Worm (Caenorhabditis elegans) whole organism, L4 larva: Measurements from ENCODE around the gene nlp-51.

Experiments used
- F37D6.2 ChIP-seq: sonication (generic microtip); optimal IDR thresholded peaks from 2 replicates; lab custom pipeline; 2016; ENCODE audit warnings: mild to moderate bottlenecking, missing genetic modification characterization, missing compliant biosample characterization
- F44E2.7 ChIP-seq: fragments of 200-800 bp; sonication (Bioruptor generic); IDR thresholded peaks from 2 replicates; pipeline ENCODE4 v2.1.2; 2022; ENCODE audit warnings: missing genetic modification characterization, missing compliant biosample characterization
- R02D3.7 ChIP-seq: fragments of 150-350 bp; sonication (generic microtip); optimal IDR thresholded peaks from 3 replicates; lab custom pipeline; 2014; ENCODE audit warnings: missing biosample characterization, missing genetic modification characterization
- T26A8.4 ChIP-seq: fragments of 200-800 bp; sonication (Bioruptor generic); IDR thresholded peaks from 2 replicates; pipeline ENCODE4 v1.3.6; 2022; ENCODE audit warnings: missing genetic modification characterization, missing compliant biosample characterization
- Y48G9A.11 ChIP-seq: fragments of 200-800 bp; sonication (Bioruptor generic); IDR thresholded peaks from 2 replicates; pipeline ENCODE4 v1.3.6; 2022; ENCODE audit warnings: missing genetic modification reagents, missing genetic modification characterization, missing compliant biosample characterization
- ZK337.2 ChIP-seq: fragments of 200-800 bp; sonication (Bioruptor generic); IDR thresholded peaks from 2 replicates; pipeline ENCODE4 v1.3.6; 2022; ENCODE audit warnings: missing genetic modification reagents, missing genetic modification characterization, missing compliant biosample characterization
- ama-1 ChIP-seq: fragments of 150-350 bp; optimal IDR thresholded peaks from 2 replicates; lab custom pipeline; 2014; ENCODE audit warnings: inconsistent platforms, mixed read lengths
- ceh-20 ChIP-seq: fragments of 200-800 bp; sonication (Bioruptor generic); IDR thresholded peaks from 2 replicates; pipeline ENCODE4 v1.3.6; 2022; ENCODE audit warnings: missing genetic modification reagents, missing genetic modification characterization, missing compliant biosample characterization
- daf-12 ChIP-seq: fragments of 150-350 bp; optimal IDR thresholded peaks from 2 replicates; lab custom pipeline; 2014; ENCODE audit warnings: missing biosample characterization, missing genetic modification reagents, missing genetic modification characterization
- daf-19 ChIP-seq: fragments of 200-800 bp; sonication (Bioruptor generic); conservative IDR thresholded peaks from 2 replicates; pipeline ENCODE4 v1.3.6; 2022; ENCODE audit warnings: missing genetic modification characterization, missing compliant biosample characterization
- daf-8 ChIP-seq: fragments of 200-800 bp; sonication (Bioruptor generic); IDR thresholded peaks from 2 replicates; pipeline ENCODE4 v1.3.6; 2022; ENCODE audit warnings: missing genetic modification characterization, missing compliant biosample characterization
- dmd-9 ChIP-seq: fragments of 200-800 bp; sonication (Bioruptor generic); IDR thresholded peaks from 2 replicates; pipeline ENCODE4 v1.3.6; 2022; ENCODE audit warnings: missing genetic modification reagents, missing genetic modification characterization, missing compliant biosample characterization
- duxl-1 ChIP-seq: sonication (generic microtip); optimal IDR thresholded peaks from 2 replicates; lab custom pipeline; 2016; ENCODE audit warnings: mild to moderate bottlenecking, missing genetic modification characterization, moderate library complexity, missing compliant biosample characterization; ENCODE audit not compliant: poor library complexity
- egl-27 ChIP-seq: sonication (generic microtip); optimal IDR thresholded peaks from 3 replicates; lab custom pipeline; 2017; ENCODE audit warnings: missing biosample characterization, missing genetic modification reagents, missing genetic modification characterization
- fkh-10 ChIP-seq: fragments of 150-350 bp; optimal IDR thresholded peaks from 2 replicates; lab custom pipeline; 2014; ENCODE audit warnings: missing biosample characterization, missing genetic modification reagents, missing genetic modification characterization
- hif-1 ChIP-seq, 2 experiments: sonication (generic microtip); optimal IDR thresholded peaks; 2 replicates each; lab custom pipeline; 2016 to 2017; ENCODE audit warnings: missing compliant biosample characterization in 2 of 2, missing genetic modification characterization in 2 of 2, missing genetic modification reagents in 2 of 2, missing genotype in 2 of 2, mild to moderate bottlenecking in 1 of 2
- hlh-30 ChIP-seq: sonication (generic microtip); optimal IDR thresholded peaks from 2 replicates; lab custom pipeline; 2017; ENCODE audit warnings: antibody characterized with exemption, mild to moderate bottlenecking, missing genetic modification characterization, missing compliant biosample characterization; ENCODE audit not compliant: insufficient read depth
- lir-3 ChIP-seq: sonication (generic microtip); optimal IDR thresholded peaks from 2 replicates; lab custom pipeline; 2016; ENCODE audit warnings: mild to moderate bottlenecking, missing genetic modification characterization, missing compliant biosample characterization
- nhr-10 ChIP-seq: fragments of 150-350 bp; optimal IDR thresholded peaks from 2 replicates; lab custom pipeline; 2014; ENCODE audit warnings: missing biosample characterization, missing genetic modification characterization
- nhr-237 ChIP-seq: sonication (generic microtip); optimal IDR thresholded peaks from 2 replicates; lab custom pipeline; 2017; ENCODE audit warnings: missing biosample characterization, missing genetic modification characterization
- nhr-25 ChIP-seq: sonication (generic microtip); optimal IDR thresholded peaks from 2 replicates; lab custom pipeline; 2017; ENCODE audit warnings: missing genetic modification characterization, mild to moderate bottlenecking, missing compliant biosample characterization, antibody characterized with exemption, moderate library complexity, borderline replicate concordance; ENCODE audit not compliant: insufficient read depth
- nhr-6 ChIP-seq: fragments of 150-350 bp; optimal IDR thresholded peaks from 2 replicates; lab custom pipeline; 2014; ENCODE audit warnings: missing biosample characterization, missing genetic modification characterization
- php-3 ChIP-seq: fragments of 200-800 bp; sonication (Bioruptor generic); IDR thresholded peaks from 2 replicates; pipeline ENCODE4 v1.3.6; 2022; ENCODE audit warnings: missing genetic modification reagents, missing genetic modification characterization, missing compliant biosample characterization
- sdz-12 ChIP-seq: fragments of 200-800 bp; sonication (Bioruptor generic); optimal IDR thresholded peaks from 2 replicates; lab custom pipeline; 2018; ENCODE audit warnings: mild to moderate bottlenecking, missing genetic modification characterization, missing compliant biosample characterization
- set-16 ChIP-seq: fragments of 200-800 bp; sonication (Bioruptor generic); IDR thresholded peaks from 2 replicates; pipeline ENCODE4 v1.3.6; 2022; ENCODE audit warnings: missing genetic modification reagents, missing genetic modification characterization, missing compliant biosample characterization
- tra-1 ChIP-seq: fragments of 200-800 bp; sonication (Bioruptor generic); IDR thresholded peaks from 2 replicates; pipeline ENCODE4 v1.3.6; 2022; ENCODE audit warnings: missing genetic modification reagents, missing genetic modification characterization, missing compliant biosample characterization
- unc-39 ChIP-seq: sonication (generic microtip); optimal IDR thresholded peaks from 2 replicates; lab custom pipeline; 2017; ENCODE audit warnings: missing biosample characterization, missing genetic modification characterization
- unc-62 ChIP-seq, 3 experiments: fragments of 150-350 bp in 1 of 3; sonication (generic microtip); optimal IDR thresholded peaks in 2 of 3; peaks in 1 of 3; 1 replicate in 1 of 3; 2 replicates in 2 of 3; lab custom pipeline; 2014 to 2017; ENCODE audit warnings: missing biosample characterization in 3 of 3, missing genetic modification characterization in 3 of 3, missing genetic modification reagents in 3 of 3, missing genotype in 1 of 3
- vab-7 ChIP-seq: fragments of 200-800 bp; sonication (Bioruptor generic); IDR thresholded peaks from 2 replicates; pipeline ENCODE4 v1.3.6; 2022; ENCODE audit warnings: missing genetic modification reagents, missing genetic modification characterization, missing compliant biosample characterization
- zfp-3 ChIP-seq: fragments of 200-800 bp; sonication (Bioruptor generic); conservative IDR thresholded peaks from 2 replicates; pipeline ENCODE4 v1.3.6; 2022; ENCODE audit warnings: missing genetic modification reagents, missing genetic modification characterization, missing compliant biosample characterization
- zip-2 ChIP-seq: fragments of 150-350 bp; optimal IDR thresholded peaks from 2 replicates; lab custom pipeline; 2014; ENCODE audit warnings: missing biosample characterization, missing genetic modification characterization
- ztf-7 ChIP-seq: fragments of 150-350 bp; optimal IDR thresholded peaks from 2 replicates; lab custom pipeline; 2014; ENCODE audit warnings: missing biosample characterization, missing genetic modification characterization

Gene nlp-51

DNA sequence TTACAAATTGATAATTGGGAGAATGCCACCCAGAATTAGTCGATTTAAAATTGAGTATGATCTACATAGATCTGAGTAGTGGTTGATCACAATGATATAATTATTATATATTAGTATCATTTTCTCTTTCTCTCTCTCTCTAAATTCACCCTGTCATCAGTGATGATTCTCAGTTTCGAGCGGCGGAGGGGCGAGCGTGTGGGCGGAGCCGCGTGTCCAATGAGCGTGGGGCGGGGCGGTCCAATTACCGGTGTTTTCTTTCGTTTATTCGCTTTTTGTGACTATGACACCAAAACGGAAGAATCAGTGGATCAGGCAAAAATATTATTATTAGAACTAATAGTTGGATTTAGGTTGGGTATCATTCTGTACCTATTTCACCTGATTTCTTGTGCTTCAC lies 39.5 kb downstream of the nlp-51 start:
- TF ChIP-seq set-16 (GFP tag; lab: Robert Waterston, UW) (0 out of 2 replicates have a peak, but pooled peaks have one; percentile 11), Y48G9A.11 (GFP tag; lab: Robert Waterston, UW) (no peak)

DNA sequence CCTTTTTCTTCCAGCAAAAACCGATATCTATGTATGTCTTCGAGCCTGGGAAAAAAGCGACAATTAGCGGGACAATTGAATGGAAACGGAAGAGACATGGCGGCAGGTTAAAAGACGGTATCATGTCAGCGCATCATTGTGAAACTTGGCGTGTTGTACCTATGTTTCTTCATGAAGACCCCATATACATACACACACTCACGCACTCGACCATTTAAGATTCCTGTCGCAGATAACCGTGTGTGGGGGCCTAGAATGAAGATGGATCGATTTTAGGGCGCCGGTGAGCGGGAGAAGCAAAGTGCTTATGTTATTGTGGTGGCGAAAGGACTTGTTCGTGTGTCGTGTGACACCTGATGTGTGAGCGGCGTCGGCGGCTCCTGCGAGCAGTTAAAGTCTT lies 42.6 kb downstream of the nlp-51 start:
- TF ChIP-seq unc-62 (GFP tag; optimal IDR thresholded peaks at IDR 0.05 in 1 of 2; lab: Kevin White, UChicago) (peak in 1 of 2 experiments; percentile 1), unc-62 (tag; optimal IDR thresholded peaks at IDR 0.05; lab: Kevin White, UChicago) (no peak), lir-3 (tag; lab: Kevin White, UChicago) (no peak)
- TF ChIP-seq, all 104 proteins: peak for 1

DNA sequence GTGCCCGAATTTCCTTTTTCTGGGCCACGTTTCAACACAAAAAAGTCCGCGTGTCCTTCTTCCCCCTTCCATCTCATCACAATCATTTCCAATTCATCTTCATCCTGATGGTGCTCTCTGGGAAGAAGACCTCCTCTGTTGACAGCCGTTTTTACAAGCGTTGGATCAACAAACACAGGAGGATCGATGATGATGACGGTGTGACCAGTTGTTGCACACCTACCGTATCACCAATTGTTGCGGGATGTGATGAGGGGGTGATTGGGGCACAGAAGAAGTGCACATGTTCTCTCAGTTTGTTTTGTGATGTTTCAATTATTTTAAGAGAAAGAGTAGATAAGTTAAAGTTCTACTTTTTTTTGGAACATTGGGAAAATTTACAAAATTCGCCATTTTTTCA lies 44.0 kb downstream of the nlp-51 start:
- TF ChIP-seq ztf-7 (no peak), duxl-1 (tag; lab: Kevin White, UChicago) (no peak), dmd-9 (GFP tag; lab: Robert Waterston, UW) (no peak), zip-2 (no peak), F44E2.7 (GFP tag; lab: Robert Waterston, UW) (no peak), sdz-12 (GFP tag; lab: Kevin White, UChicago) (no peak), nhr-237 (tag; lab: Kevin White, UChicago) (no peak), vab-7 (GFP tag; lab: Robert Waterston, UW) (no peak), F37D6.2 (tag; lab: Kevin White, UChicago) (no peak), zfp-3 (no peak)
- TF ChIP-seq, all 104 proteins: peak for 0

DNA sequence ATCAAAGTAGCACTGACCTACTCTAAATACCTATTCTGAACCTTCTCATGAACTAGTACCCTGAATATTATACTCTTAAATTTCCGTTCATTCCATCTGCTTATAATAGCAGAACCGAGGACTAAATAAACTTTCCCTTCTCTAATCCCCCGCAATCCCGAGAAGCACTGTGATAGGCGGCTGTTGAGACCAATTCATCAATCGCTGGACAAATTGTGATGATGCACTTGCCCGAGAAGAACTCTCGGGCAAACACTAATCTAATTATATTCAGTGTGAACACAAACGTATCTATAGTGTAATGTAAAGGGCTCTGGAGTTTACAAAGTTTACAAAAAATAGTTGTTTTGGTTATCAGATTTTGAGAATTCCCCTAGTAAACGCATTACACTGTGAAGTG lies 44.6 kb downstream of the nlp-51 start:
- no peak for TF ChIP-seq daf-12
- no peak for TF ChIP-seq hlh-30
- TF ChIP-seq R02D3.7 (tag; lab: Kevin White, UChicago), result no peak
- no peak for TF ChIP-seq daf-19 (GFP tag; lab: Robert Waterston, UW)
- no peak for TF ChIP-seq hif-1 (tag; optimal IDR thresholded peaks at IDR 0.05; lab: Kevin White, UChicago)
- no peak for TF ChIP-seq unc-39 (tag; lab: Kevin White, UChicago)
- no peak for TF ChIP-seq php-3 (GFP tag; lab: Robert Waterston, UW)
- no peak for TF ChIP-seq nhr-25
- TF ChIP-seq tra-1 (GFP tag; lab: Robert Waterston, UW), result no peak
- TF ChIP-seq T26A8.4, result no peak
- no peak for TF ChIP-seq nhr-6
- TF ChIP-seq nhr-10 (tag; lab: Kevin White, UChicago), result no peak
- TF ChIP-seq ama-1 (lab: Kevin White, UChicago), result no peak
- TF ChIP-seq ceh-20 (GFP tag; lab: Robert Waterston, UW), result no peak
- no peak for TF ChIP-seq ZK337.2 (GFP tag; lab: Robert Waterston, UW)
- TF ChIP-seq daf-8 (GFP tag; lab: Robert Waterston, UW), result no peak
- no peak for TF ChIP-seq Y48G9A.11 (GFP tag; lab: Robert Waterston, UW)
- TF ChIP-seq fkh-10 (GFP tag; lab: Kevin White, UChicago), result no peak
- no peak for TF ChIP-seq zip-2

DNA sequence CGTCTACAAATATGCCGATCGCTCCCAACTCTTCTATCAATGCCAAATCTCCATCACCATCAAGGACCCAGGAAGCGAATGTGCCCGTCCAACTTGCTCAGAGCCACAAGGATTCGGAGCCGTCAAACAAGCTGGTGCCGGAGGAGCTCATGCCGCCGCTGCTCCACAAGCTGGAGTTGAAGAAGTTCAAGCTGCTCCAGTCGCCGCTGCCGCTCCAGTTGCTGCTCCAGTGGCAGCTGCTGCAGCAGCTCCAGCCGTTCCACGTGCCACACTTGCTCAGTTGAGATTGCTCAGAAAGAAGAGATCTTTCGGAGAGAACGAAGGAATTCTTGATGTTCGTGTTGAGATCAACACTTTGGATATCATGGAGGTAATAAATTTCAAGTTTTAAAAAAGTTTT lies 48.7 kb downstream of the nlp-51 start:
- TF ChIP-seq egl-27, result no peak
- peak; percentile 91 for TF ChIP-seq set-16 (GFP tag; lab: Robert Waterston, UW)
